Fruit fly (Drosophila melanogaster) whole organism, embryonic: ENCODE data around the gene lwr.

ENCODE experiments used
- CG10147 ChIP-seq: fragments of 200-800 bp; sonication (Bioruptor generic); optimal IDR thresholded peaks from 2 replicates; lab custom pipeline; 2019; ENCODE audit warnings: missing biosample characterization, mild to moderate bottlenecking, missing genetic modification characterization, moderate library complexity
- CG10979 ChIP-seq: fragments of 200-800 bp; sonication (Bioruptor generic); optimal IDR thresholded peaks from 2 replicates; lab custom pipeline; 2018; ENCODE audit warnings: missing biosample characterization, mild to moderate bottlenecking, missing genetic modification characterization, moderate library complexity
- CG11085 ChIP-seq: fragments of 200-800 bp; sonication (Bioruptor generic); IDR thresholded peaks from 2 replicates; pipeline ENCODE4 v1.3.6; 2022; ENCODE audit warnings: missing biosample characterization, missing genetic modification characterization
- CG11504 ChIP-seq: fragments of 200-800 bp; sonication (Bioruptor generic); optimal IDR thresholded peaks from 3 replicates; lab custom pipeline; 2019; ENCODE audit warnings: missing biosample characterization, mild to moderate bottlenecking, missing genetic modification characterization, moderate library complexity
- CG13624 ChIP-seq: fragments of 200-800 bp; sonication (Bioruptor generic); optimal IDR thresholded peaks from 2 replicates; lab custom pipeline; 2016; ENCODE audit warnings: missing biosample characterization, missing genetic modification characterization
- CG13894 ChIP-seq: fragments of 200-800 bp; sonication (Bioruptor generic); optimal IDR thresholded peaks from 3 replicates; lab custom pipeline; 2018; ENCODE audit warnings: missing biosample characterization, mild to moderate bottlenecking, missing genetic modification characterization, moderate library complexity
- CG17361 ChIP-seq: fragments of 200-800 bp; sonication (Bioruptor generic); IDR thresholded peaks from 3 replicates; pipeline ENCODE4 v1.3.6; 2022; ENCODE audit warnings: missing biosample characterization, missing genetic modification characterization
- CG18262 ChIP-seq: fragments of 200-800 bp; optimal IDR thresholded peaks from 3 replicates; lab custom pipeline; 2019; ENCODE audit warnings: missing biosample characterization, mild to moderate bottlenecking, missing genetic modification characterization, moderate library complexity
- CG18599 ChIP-seq: fragments of 200-800 bp; sonication (Bioruptor generic); optimal IDR thresholded peaks from 3 replicates; lab custom pipeline; 2017; ENCODE audit warnings: missing biosample characterization, missing genetic modification characterization, mild to moderate bottlenecking, moderate library complexity, missing genetic modification reagents
- CG2120 ChIP-seq: fragments of 200-800 bp; sonication (Bioruptor generic); optimal IDR thresholded peaks from 3 replicates; lab custom pipeline; 2016; ENCODE audit warnings: missing biosample characterization, missing genetic modification characterization
- CG2678 ChIP-seq: fragments of 200-800 bp; sonication (Bioruptor generic); optimal IDR thresholded peaks from 3 replicates; lab custom pipeline; 2019; ENCODE audit warnings: missing biosample characterization, mild to moderate bottlenecking, missing genetic modification characterization, moderate library complexity
- CG30403 ChIP-seq: fragments of 200-800 bp; sonication (Bioruptor generic); optimal IDR thresholded peaks from 3 replicates; lab custom pipeline; 2016; ENCODE audit warnings: missing biosample characterization, missing genetic modification characterization
- CG6765 ChIP-seq: fragments of 200-800 bp; sonication (Bioruptor generic); optimal IDR thresholded peaks from 3 replicates; lab custom pipeline; 2017; ENCODE audit warnings: missing biosample characterization, mild to moderate bottlenecking, missing genetic modification characterization
- CG7556 ChIP-seq: fragments of 200-800 bp; sonication (Bioruptor generic); optimal IDR thresholded peaks from 2 replicates; lab custom pipeline; 2017; ENCODE audit warnings: missing biosample characterization, mild to moderate bottlenecking, missing genetic modification characterization
- CG7839 ChIP-seq: fragments of 200-800 bp; sonication (Bioruptor generic); optimal IDR thresholded peaks from 3 replicates; lab custom pipeline; 2018; ENCODE audit warnings: missing biosample characterization, mild to moderate bottlenecking, missing genetic modification characterization, moderate library complexity
- CkIIα-i1 ChIP-seq: fragments of 200-800 bp; sonication (Bioruptor generic); IDR thresholded peaks from 2 replicates; pipeline ENCODE4 v1.3.6; 2022; ENCODE audit warnings: missing biosample characterization, missing genetic modification characterization
- CoRest ChIP-seq: fragments of 200-800 bp; sonication (Bioruptor generic); optimal IDR thresholded peaks from 3 replicates; lab custom pipeline; 2018; ENCODE audit warnings: missing biosample characterization, mild to moderate bottlenecking, missing genetic modification characterization, moderate library complexity
- Deaf1 ChIP-seq: fragments of 200-800 bp; optimal IDR thresholded peaks from 3 replicates; lab custom pipeline; 2019; ENCODE audit warnings: missing biosample characterization, mild to moderate bottlenecking, missing genetic modification characterization, moderate library complexity
- Ets65A ChIP-seq: fragments of 200-800 bp; sonication (Bioruptor generic); peaks from one replicate; lab custom pipeline; 2016; ENCODE audit warnings: missing biosample characterization, missing genetic modification characterization
- Ets97D ChIP-seq: fragments of 200-800 bp; sonication (Bioruptor generic); optimal IDR thresholded peaks from 3 replicates; lab custom pipeline; 2016; ENCODE audit warnings: missing biosample characterization, missing genetic modification characterization
- Fer1 ChIP-seq: fragments of 200-800 bp; sonication (Bioruptor generic); optimal IDR thresholded peaks from 2 replicates; lab custom pipeline; 2017; ENCODE audit warnings: missing biosample characterization, mild to moderate bottlenecking, missing genetic modification characterization
- Fer3 ChIP-seq: fragments of 200-800 bp; sonication (Bioruptor generic); optimal IDR thresholded peaks from 2 replicates; lab custom pipeline; 2018; ENCODE audit warnings: missing biosample characterization, mild to moderate bottlenecking, missing genetic modification characterization, moderate library complexity
- Med ChIP-seq: fragments of 200-800 bp; sonication (Bioruptor generic); peaks from one replicate; lab custom pipeline; 2016; ENCODE audit warnings: missing biosample characterization, missing genetic modification characterization, mild to moderate bottlenecking, inconsistent platforms, moderate library complexity
- Meics ChIP-seq: fragments of 200-800 bp; sonication (Bioruptor generic); optimal IDR thresholded peaks from 2 replicates; lab custom pipeline; 2017; ENCODE audit warnings: missing biosample characterization, mild to moderate bottlenecking, missing genetic modification characterization
- Taf1 ChIP-seq: fragments of 200-800 bp; sonication (Bioruptor generic); IDR thresholded peaks from 2 replicates; pipeline ENCODE4 v1.3.6; 2022; ENCODE audit warnings: missing biosample characterization, missing genetic modification characterization
- abd-A ChIP-seq: fragments of 200-800 bp; sonication (Bioruptor generic); optimal IDR thresholded peaks from 3 replicates; lab custom pipeline; 2019; ENCODE audit warnings: missing biosample characterization, mild to moderate bottlenecking, missing genetic modification characterization, moderate library complexity
- chn ChIP-seq: fragments of 200-800 bp; sonication (Bioruptor generic); optimal IDR thresholded peaks from 2 replicates; lab custom pipeline; 2016; ENCODE audit warnings: missing biosample characterization, missing genetic modification characterization
- corto ChIP-seq: fragments of 200-800 bp; sonication (Bioruptor generic); optimal IDR thresholded peaks from 2 replicates; lab custom pipeline; 2016; ENCODE audit warnings: missing biosample characterization, mild to moderate bottlenecking, missing genetic modification characterization, moderate library complexity
- crol ChIP-seq: fragments of 200-800 bp; sonication (Bioruptor generic); IDR thresholded peaks from 2 replicates; pipeline ENCODE4 v1.3.6; 2022; ENCODE audit warnings: missing biosample characterization, missing genetic modification characterization
- cwo ChIP-seq: fragments of 200-800 bp; sonication (Bioruptor generic); optimal IDR thresholded peaks from 3 replicates; lab custom pipeline; 2017; ENCODE audit warnings: missing biosample characterization, missing genetic modification characterization, mild to moderate bottlenecking, moderate library complexity, missing genetic modification reagents
- disco-r ChIP-seq: fragments of 200-800 bp; sonication (Bioruptor generic); optimal IDR thresholded peaks from 2 replicates; lab custom pipeline; 2016; ENCODE audit warnings: missing biosample characterization, missing genetic modification characterization
- dmrt11E ChIP-seq: fragments of 200-800 bp; sonication (Bioruptor generic); optimal IDR thresholded peaks from 3 replicates; lab custom pipeline; 2018; ENCODE audit warnings: missing biosample characterization, mild to moderate bottlenecking, missing genetic modification characterization, moderate library complexity
- dmrt99B ChIP-seq: fragments of 200-800 bp; sonication (Bioruptor generic); optimal IDR thresholded peaks from 2 replicates; lab custom pipeline; 2018; ENCODE audit warnings: missing biosample characterization, mild to moderate bottlenecking, missing genetic modification characterization, moderate library complexity
- fd3F ChIP-seq: fragments of 200-800 bp; sonication (Bioruptor generic); optimal IDR thresholded peaks from 2 replicates; lab custom pipeline; 2018; ENCODE audit warnings: missing biosample characterization, mild to moderate bottlenecking, missing genetic modification characterization, moderate library complexity
- fd96Cb ChIP-seq: fragments of 200-800 bp; sonication (Bioruptor generic); optimal IDR thresholded peaks from 2 replicates; lab custom pipeline; 2018; ENCODE audit warnings: missing biosample characterization, mild to moderate bottlenecking, missing genetic modification characterization, moderate library complexity
- gem ChIP-seq: fragments of 200-800 bp; sonication (Bioruptor generic); optimal IDR thresholded peaks from 2 replicates; lab custom pipeline; 2019; ENCODE audit warnings: missing biosample characterization, mild to moderate bottlenecking, missing genetic modification characterization, moderate library complexity
- grau ChIP-seq: fragments of 200-800 bp; optimal IDR thresholded peaks from 3 replicates; lab custom pipeline; 2019; ENCODE audit warnings: missing biosample characterization, mild to moderate bottlenecking, missing genetic modification characterization, moderate library complexity
- row ChIP-seq: fragments of 200-800 bp; sonication (Bioruptor generic); IDR thresholded peaks from 3 replicates; pipeline ENCODE4 v1.3.6; 2022; ENCODE audit warnings: missing biosample characterization, missing genetic modification characterization
- sens ChIP-seq: fragments of 200-800 bp; sonication (Bioruptor generic); peaks from one replicate; lab custom pipeline; 2016; ENCODE audit warnings: missing biosample characterization, missing genetic modification characterization
- usp ChIP-seq: fragments of >200 bp; optimal IDR thresholded peaks from 2 replicates; lab custom pipeline; 2017; ENCODE audit warnings: missing biosample characterization, missing genetic modification characterization

The lwr gene

dm6 chr2L:526192-526923 is 16.0 kb downstream of the lwr start:
- TF ChIP-seq CG7556 (GFP tag; lab: Kevin White, UChicago) (peak; percentile 6), CG2120 (GFP tag; lab: Kevin White, UChicago) (peak; percentile 35), usp (GFP tag; lab: Kevin White, UChicago) (no peak), CG11085 (GFP tag; lab: Robert Waterston, UW) (no peak), Deaf1 (tag; lab: Kevin White, UChicago) (peak; percentile 17), CoRest (peak; percentile 8), grau (tag; lab: Kevin White, UChicago) (peak; percentile 18), CG13624 (GFP tag; lab: Kevin White, UChicago) (peak; percentile 1), Taf1 (GFP tag; lab: Robert Waterston, UW) (no peak), CG13894 (tag; lab: Kevin White, UChicago) (peak; percentile 8), Ets97D (GFP tag; lab: Kevin White, UChicago) (no peak), CG11504 (peak; percentile 37), cwo (GFP tag; lab: Kevin White, UChicago) (peak; percentile 5), chn (no peak), CG10979 (peak; percentile 28), CG6765 (no peak), Fer1 (peak; percentile 16), CG17361 (GFP tag; lab: Robert Waterston, UW) (peak; percentile 38; the same call in 1 of the 3 replicates), CG10147 (GFP tag; lab: Kevin White, UChicago) (peak; percentile 24), CkIIα-i1 (no peak), corto (GFP tag; lab: Kevin White, UChicago) (no peak), dmrt99B (peak; percentile 34), CG30403 (GFP tag; lab: Kevin White, UChicago) (peak; percentile 5), fd96Cb (tag; lab: Kevin White, UChicago) (peak; percentile 31), CG7839 (tag; lab: Kevin White, UChicago) (peak; percentile 26), abd-A (tag; lab: Kevin White, UChicago) (peak; percentile 44), fd3F (GFP tag; lab: Kevin White, UChicago) (no peak), CG18599 (GFP tag; lab: Kevin White, UChicago) (peak; percentile 61), sens (GFP tag; lab: Kevin White, UChicago) (peak; percentile 61), crol (peak; percentile 57; the same call in 1 of the 2 replicates), CG2678 (tag; lab: Kevin White, UChicago) (peak; percentile 66), Fer3 (tag; lab: Kevin White, UChicago) (peak; percentile 3), Meics (GFP tag; lab: Kevin White, UChicago) (peak; percentile 9), Med (GFP tag; lab: Kevin White, UChicago) (peak; percentile 51), row (GFP tag; lab: Robert Waterston, UW) (0 out of 3 replicates have a peak, but pooled peaks have one; percentile 14), dmrt11E (tag; lab: Kevin White, UChicago) (no peak), disco-r (GFP tag; lab: Kevin White, UChicago) (no peak), Ets65A (GFP tag; lab: Kevin White, UChicago) (peak; percentile 35), CG18262 (peak; percentile 9), gem (tag; lab: Kevin White, UChicago) (peak; percentile 27)
- TF ChIP-seq, all 482 proteins: peak for 29
